2 fruit fly cellular contexts compared by ENCODE assay signal in genomic region chr2L:9497285-9497660, dm6.
A peak's percentile ranks its signal among the peaks of the same experiment; 100 is the strongest.
TF ChIP-seq lines count a peak whose summit lies in the region.

No protein-coding gene starts in this region.

TF ChIP-seq in whole organism, adult, 20 proteins besides CTCF, POLR2A, EP300 and RAD21 (continued from another document):
- TF ChIP-seq tj (GFP tag; optimal IDR thresholded peaks at IDR 0.05; lab: Kevin White, UChicago) = no peak
TF ChIP-seq in whole organism, adult: peak in this region for 6.

TF ChIP-seq in whole organism, embryonic, 481 proteins besides CTCF, POLR2A, EP300 and RAD21 (continued from another document):
- TF ChIP-seq sim (GFP tag; IDR thresholded peaks at IDR 0.05; lab: Robert Waterston, UW) (0 out of 2 replicates have a peak, but pooled peaks have one; percentile 39), CG2678 (tag; optimal IDR thresholded peaks at IDR 0.05; lab: Kevin White, UChicago) (no peak), CG9876 (GFP tag; optimal IDR thresholded peaks at IDR 0.05; lab: Kevin White, UChicago) (no peak), Asciz (GFP tag; optimal IDR thresholded peaks at IDR 0.05; lab: Kevin White, UChicago) (peak; percentile 43), Blimp-1 (GFP tag; optimal IDR thresholded peaks at IDR 0.05; lab: Kevin White, UChicago) (peak; percentile 17), pzg (GFP tag; optimal IDR thresholded peaks at IDR 0.05; lab: Kevin White, UChicago) (no peak), ac (GFP tag; optimal IDR thresholded peaks at IDR 0.05; lab: Kevin White, UChicago) (no peak), nerfin-1 (tag; optimal IDR thresholded peaks at IDR 0.05; lab: Kevin White, UChicago) (no peak), CHES-1-like (GFP tag; optimal IDR thresholded peaks at IDR 0.05; lab: Kevin White, UChicago) (no peak), Jarid2 (GFP tag; optimal IDR thresholded peaks at IDR 0.05; lab: Kevin White, UChicago) (peak; percentile 11), odd (GFP tag; optimal IDR thresholded peaks at IDR 0.05; lab: Kevin White, UChicago) (no peak), MESR4 (GFP tag; optimal IDR thresholded peaks at IDR 0.05; lab: Kevin White, UChicago) (no peak), CG9727 (GFP tag; optimal IDR thresholded peaks at IDR 0.05; lab: Kevin White, UChicago) (no peak), CG1603 (tag; optimal IDR thresholded peaks at IDR 0.05; lab: Kevin White, UChicago) (peak; percentile 12), Mad (GFP tag; optimal IDR thresholded peaks at IDR 0.05; lab: Kevin White, UChicago) (no peak), Optix (GFP tag; IDR thresholded peaks at IDR 0.05; lab: Robert Waterston, UW) (no peak), Tbp (GFP tag; optimal IDR thresholded peaks at IDR 0.05; lab: Kevin White, UChicago) (no peak), klu (GFP tag; IDR thresholded peaks at IDR 0.05; lab: Robert Waterston, UW) (no peak), fd96Cb (tag; optimal IDR thresholded peaks at IDR 0.05; lab: Kevin White, UChicago) (no peak), CG13624 (GFP tag; optimal IDR thresholded peaks at IDR 0.05; lab: Kevin White, UChicago) (no peak), CG15601 (tag; optimal IDR thresholded peaks at IDR 0.05; lab: Kevin White, UChicago) (no peak), ara (GFP tag; IDR thresholded peaks at IDR 0.05; lab: Robert Waterston, UW) (0 out of 2 replicates have a peak, but pooled peaks have one; percentile 31), Eip74EF (GFP tag; optimal IDR thresholded peaks at IDR 0.05; lab: Kevin White, UChicago) (no peak), CG1024 (GFP tag; IDR thresholded peaks at IDR 0.05; lab: Robert Waterston, UW) (0 out of 2 replicates have a peak, but pooled peaks have one; percentile 37), vfl (GFP tag; optimal IDR thresholded peaks at IDR 0.05; lab: Kevin White, UChicago) (no peak), CG4360 (GFP tag; IDR thresholded peaks at IDR 0.05; lab: Robert Waterston, UW) (peak; percentile 55; the same call in 1 of the 2 replicates), lilli (GFP tag; optimal IDR thresholded peaks at IDR 0.05; lab: Kevin White, UChicago) (no peak), mam (GFP tag; optimal IDR thresholded peaks at IDR 0.05; lab: Kevin White, UChicago) (no peak), CG12659 (GFP tag; optimal IDR thresholded peaks at IDR 0.05; lab: Kevin White, UChicago) (no peak), mld (GFP tag; IDR thresholded peaks at IDR 0.05; lab: Robert Waterston, UW; ENCODE audit: partially characterized antibody) (no peak), E2f1 (GFP tag; IDR thresholded peaks at IDR 0.05; lab: Robert Waterston, UW) (no peak), exex (tag; optimal IDR thresholded peaks at IDR 0.05; lab: Kevin White, UChicago) (no peak), hkb (optimal IDR thresholded peaks at IDR 0.05; lab: Kevin White, UChicago) (no peak), hkb (GFP tag; IDR thresholded peaks at IDR 0.05; lab: Robert Waterston, UW) (0 out of 2 replicates have a peak, but pooled peaks have one; percentile 26), Dll (GFP tag; IDR thresholded peaks at IDR 0.05; lab: Robert Waterston, UW; ENCODE audit: partially characterized antibody) (no peak), CG11723 (GFP tag; optimal IDR thresholded peaks at IDR 0.05; lab: Kevin White, UChicago) (no peak), CG1602 (GFP tag; optimal IDR thresholded peaks at IDR 0.05; lab: Kevin White, UChicago) (no peak), Myb (GFP tag; optimal IDR thresholded peaks at IDR 0.05; lab: Kevin White, UChicago) (no peak), Drgx (GFP tag; IDR thresholded peaks at IDR 0.05; lab: Robert Waterston, UW) (0 out of 2 replicates have a peak, but pooled peaks have one; percentile 16), bsh (GFP tag; optimal IDR thresholded peaks at IDR 0.05; lab: Kevin White, UChicago) (peak in 1 of 2 experiments; percentile 12), CG3407 (GFP tag; optimal IDR thresholded peaks at IDR 0.05; lab: Kevin White, UChicago) (no peak), CG32767 (GFP tag; IDR thresholded peaks at IDR 0.05; lab: Robert Waterston, UW) (no peak), CG12071 (GFP tag; optimal IDR thresholded peaks at IDR 0.05; lab: Kevin White, UChicago) (peak; percentile 10), CG4404 (GFP tag; IDR thresholded peaks at IDR 0.05; lab: Robert Waterston, UW) (no peak), CG12299 (tag; optimal IDR thresholded peaks at IDR 0.05; lab: Kevin White, UChicago) (no peak), CG30020 (tag; optimal IDR thresholded peaks at IDR 0.05; lab: Kevin White, UChicago) (no peak), CG10654 (GFP tag; optimal IDR thresholded peaks at IDR 0.05; lab: Kevin White, UChicago) (no peak), Awh (GFP tag; IDR thresholded peaks at IDR 0.05; lab: Robert Waterston, UW) (0 out of 2 replicates have a peak, but pooled peaks have one; percentile 27), zen2 (GFP tag; IDR thresholded peaks at IDR 0.05; lab: Robert Waterston, UW; ENCODE audit: partially characterized antibody) (no peak), zfh1 (GFP tag; IDR thresholded peaks at IDR 0.05; lab: Robert Waterston, UW) (peak; percentile 45; the same call in 1 of the 3 replicates), Bgb (GFP tag; IDR thresholded peaks at IDR 0.05; lab: Robert Waterston, UW; ENCODE audit: partially characterized antibody) (no peak), HLH4C (GFP tag; IDR thresholded peaks at IDR 0.05; lab: Robert Waterston, UW; ENCODE audit: partially characterized antibody) (no peak), HLH54F (GFP tag; optimal IDR thresholded peaks at IDR 0.05; lab: Kevin White, UChicago) (no peak), lab (GFP tag; optimal IDR thresholded peaks at IDR 0.05; lab: Kevin White, UChicago) (peak; percentile 17), Ets97D (GFP tag; optimal IDR thresholded peaks at IDR 0.05; lab: Kevin White, UChicago) (no peak), CG2116 (GFP tag; optimal IDR thresholded peaks at IDR 0.05; lab: Kevin White, UChicago) (no peak), CG3281 (GFP tag; optimal IDR thresholded peaks at IDR 0.05; lab: Kevin White, UChicago) (no peak), fd64A (GFP tag; optimal IDR thresholded peaks at IDR 0.05; lab: Kevin White, UChicago) (peak; percentile 52), CG17829 (tag; optimal IDR thresholded peaks at IDR 0.05; lab: Kevin White, UChicago) (no peak), lbe (GFP tag; optimal IDR thresholded peaks at IDR 0.05; lab: Kevin White, UChicago) (no peak), HLH3B (GFP tag; IDR thresholded peaks at IDR 0.05; lab: Robert Waterston, UW) (no peak), usp (GFP tag; optimal IDR thresholded peaks at IDR 0.05; lab: Kevin White, UChicago) (no peak), E2f2 (GFP tag; IDR thresholded peaks at IDR 0.05; lab: Robert Waterston, UW) (peak; percentile 15; the same call in 1 of the 2 replicates), Deaf1 (tag; optimal IDR thresholded peaks at IDR 0.05; lab: Kevin White, UChicago) (no peak), CG14860 (GFP tag; IDR thresholded peaks at IDR 0.05; lab: Robert Waterston, UW; ENCODE audit: partially characterized antibody) (no peak), CG11398 (GFP tag; optimal IDR thresholded peaks at IDR 0.05; lab: Kevin White, UChicago) (peak; percentile 27), dysf (GFP tag; IDR thresholded peaks at IDR 0.05; lab: Robert Waterston, UW) (0 out of 3 replicates have a peak, but pooled peaks have one; percentile 15), sug (tag; optimal IDR thresholded peaks at IDR 0.05; lab: Kevin White, UChicago) (no peak), ATbp (GFP tag; optimal IDR thresholded peaks at IDR 0.05; lab: Kevin White, UChicago) (peak; percentile 42), CG6254 (GFP tag; optimal IDR thresholded peaks at IDR 0.05; lab: Kevin White, UChicago) (peak; percentile 14), so (GFP tag; IDR thresholded peaks at IDR 0.05; lab: Robert Waterston, UW) (no peak), CG17328 (GFP tag; IDR thresholded peaks at IDR 0.05; lab: Robert Waterston, UW) (peak; percentile 34; the same call in 1 of the 2 replicates), Side (GFP tag; optimal IDR thresholded peaks at IDR 0.05; lab: Kevin White, UChicago) (peak; percentile 34), CG13424 (tag; optimal IDR thresholded peaks at IDR 0.05; lab: Kevin White, UChicago) (no peak), CG8359 (GFP tag; optimal IDR thresholded peaks at IDR 0.05; lab: Kevin White, UChicago; ENCODE audit: borderline replicate concordance) (peak; percentile 29), pros (GFP tag; optimal IDR thresholded peaks at IDR 0.05; lab: Kevin White, UChicago) (no peak), CG17612 (GFP tag; IDR thresholded peaks at IDR 0.05; lab: Robert Waterston, UW) (no peak), CG12942 (GFP tag; optimal IDR thresholded peaks at IDR 0.05; lab: Kevin White, UChicago) (no peak), gce (GFP tag; IDR thresholded peaks at IDR 0.05; lab: Robert Waterston, UW) (0 out of 3 replicates have a peak, but pooled peaks have one; percentile 9), Rfx (GFP tag; IDR thresholded peaks at IDR 0.05; lab: Robert Waterston, UW) (0 out of 2 replicates have a peak, but pooled peaks have one; percentile 20), Taf1 (GFP tag; IDR thresholded peaks at IDR 0.05; lab: Robert Waterston, UW) (no peak), vvl (GFP tag; IDR thresholded peaks at IDR 0.05; lab: Robert Waterston, UW) (peak; percentile 30; the same call in 1 of the 2 replicates), CG15269 (tag; optimal IDR thresholded peaks at IDR 0.05; lab: Kevin White, UChicago) (no peak), gt (GFP tag; IDR thresholded peaks at IDR 0.05; lab: Robert Waterston, UW) (no peak), sima (GFP tag; optimal IDR thresholded peaks at IDR 0.05; lab: Kevin White, UChicago) (no peak), CG4707 (GFP tag; optimal IDR thresholded peaks at IDR 0.05; lab: Kevin White, UChicago) (no peak), CG2120 (GFP tag; optimal IDR thresholded peaks at IDR 0.05; lab: Kevin White, UChicago) (no peak), Atf3 (GFP tag; optimal IDR thresholded peaks at IDR 0.05; lab: Kevin White, UChicago) (no peak), gcm (GFP tag; optimal IDR thresholded peaks at IDR 0.05; lab: Kevin White, UChicago) (no peak), nmo (GFP tag; optimal IDR thresholded peaks at IDR 0.05; lab: Kevin White, UChicago) (no peak), CG6813 (GFP tag; optimal IDR thresholded peaks at IDR 0.05; lab: Kevin White, UChicago) (peak; percentile 34), wor (GFP tag; IDR thresholded peaks at IDR 0.05; lab: Robert Waterston, UW) (no peak), esg (GFP tag; conservative IDR thresholded peaks at IDR 0.05; lab: Robert Waterston, UW) (no peak), sens-2 (GFP tag; IDR thresholded peaks at IDR 0.05; lab: Robert Waterston, UW) (no peak), Ada2b (GFP tag; IDR thresholded peaks at IDR 0.05; lab: Robert Waterston, UW) (no peak), crol (GFP tag; IDR thresholded peaks at IDR 0.05; lab: Robert Waterston, UW) (peak; percentile 73; the same call in 1 of the 2 replicates), CG17359 (tag; optimal IDR thresholded peaks at IDR 0.05; lab: Kevin White, UChicago) (peak; percentile 29), CG13775 (GFP tag; optimal IDR thresholded peaks at IDR 0.05; lab: Kevin White, UChicago) (no peak), peb (GFP tag; IDR thresholded peaks at IDR 0.05; lab: Robert Waterston, UW) (no peak), HLHmδ (GFP tag; optimal IDR thresholded peaks at IDR 0.05; lab: Kevin White, UChicago) (no peak), CG11560 (tag; IDR thresholded peaks at IDR 0.05; lab: Robert Waterston, UW) (no peak), Chrac-16 (GFP tag; optimal IDR thresholded peaks at IDR 0.05; lab: Kevin White, UChicago) (no peak), kah (GFP tag; optimal IDR thresholded peaks at IDR 0.05; lab: Kevin White, UChicago) (no peak), rib (GFP tag; IDR thresholded peaks at IDR 0.05; lab: Robert Waterston, UW) (no peak), mirr (GFP tag; optimal IDR thresholded peaks at IDR 0.05; lab: Kevin White, UChicago) (no peak), CG8924 (tag; optimal IDR thresholded peaks at IDR 0.05; lab: Kevin White, UChicago) (no peak), CG9797 (GFP tag; optimal IDR thresholded peaks at IDR 0.05; lab: Kevin White, UChicago) (no peak), Med (GFP tag; lab: Kevin White, UChicago) (peak; percentile 83)
